Fruit fly (Drosophila melanogaster) Kc167 (cell line): ENCODE measurements around the gene Ir7a.

Source experiments
- Myc ChIP-seq: fragments of >200 bp; optimal IDR thresholded peaks from 2 replicates; lab custom pipeline; 2017; ENCODE audit warnings: missing external identifiers
- Sin3A ChIP-seq: fragments of >200 bp; optimal IDR thresholded peaks from 2 replicates; lab custom pipeline; 2018; ENCODE audit warnings: missing external identifiers
- h ChIP-seq: fragments of >200 bp; optimal IDR thresholded peaks from 3 replicates; lab custom pipeline; 2018; ENCODE audit warnings: missing external identifiers
- insv ChIP-seq: fragments of >200 bp; optimal IDR thresholded peaks from 3 replicates; lab custom pipeline; 2018; ENCODE audit warnings: missing external identifiers
- psq ChIP-seq: fragments of >200 bp; optimal IDR thresholded peaks from 2 replicates; lab custom pipeline; 2017; ENCODE audit warnings: missing external identifiers
- ttk ChIP-seq: sonication (Bioruptor generic); optimal IDR thresholded peaks from 2 replicates; lab custom pipeline; 2017; ENCODE audit warnings: missing external identifiers

DNA sequence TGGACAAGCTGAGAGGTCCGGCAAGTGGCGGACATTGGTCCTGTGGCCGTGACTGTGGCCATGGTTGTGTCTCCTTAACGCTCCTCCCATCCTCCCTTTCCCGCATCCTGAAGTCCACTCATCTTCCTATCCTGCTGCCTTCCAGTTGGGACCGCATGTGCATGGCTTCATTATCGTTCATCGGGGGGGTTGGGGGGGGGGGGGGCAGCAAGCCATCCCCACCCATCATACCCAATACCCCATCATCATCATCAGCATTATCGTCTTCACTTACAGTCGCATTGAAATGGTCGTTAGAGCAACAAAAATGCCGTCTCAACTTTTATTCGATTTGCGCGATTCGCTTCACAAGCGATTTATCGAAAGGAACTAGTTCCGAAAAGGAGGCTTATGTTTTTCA is 18.4 kb upstream of the Ir7a start:
- TF ChIP-seq psq: no peak
- no peak for TF ChIP-seq insv (lab: Kevin White, UChicago)
- no peak for TF ChIP-seq ttk
- no peak for TF ChIP-seq Sin3A (lab: Kevin White, UChicago)
- TF ChIP-seq h (lab: Kevin White, UChicago): no peak
- no peak for TF ChIP-seq Myc (lab: Kevin White, UChicago)
